Worm (Caenorhabditis elegans) whole organism, early embryonic: ENCODE measurements around the gene Y69H2.15.

Experiments used
- B0310.2 ChIP-seq: sonication (generic microtip); optimal IDR thresholded peaks from 2 replicates; lab custom pipeline; 2016; ENCODE audit warnings: mild to moderate bottlenecking, missing genetic modification characterization, missing compliant biosample characterization
- F13C5.2 ChIP-seq: sonication (generic microtip); optimal IDR thresholded peaks from 2 replicates; lab custom pipeline; 2017; ENCODE audit warnings: mild to moderate bottlenecking, missing genetic modification characterization, inconsistent platforms, missing compliant biosample characterization
- aly-1 ChIP-seq: sonication (generic microtip); optimal IDR thresholded peaks from 2 replicates; lab custom pipeline; 2016; ENCODE audit warnings: missing genetic modification characterization, missing compliant biosample characterization
- ama-1 ChIP-seq: fragments of 150-350 bp; optimal IDR thresholded peaks from 2 replicates; lab custom pipeline; 2014
- ceh-13 ChIP-seq: fragments of 200-800 bp; sonication (Bioruptor generic); optimal IDR thresholded peaks from 2 replicates; lab custom pipeline; 2018; ENCODE audit warnings: mild to moderate bottlenecking, missing genetic modification characterization, missing compliant biosample characterization
- ceh-36 ChIP-seq: sonication (generic microtip); optimal IDR thresholded peaks from 2 replicates; lab custom pipeline; 2016; ENCODE audit warnings: missing genetic modification characterization, inconsistent platforms, missing compliant biosample characterization
- ets-7 ChIP-seq: sonication (generic microtip); optimal IDR thresholded peaks from 2 replicates; lab custom pipeline; 2016; ENCODE audit warnings: missing genotype, missing genetic modification characterization, missing compliant biosample characterization
- flt-1 ChIP-seq: fragments of 200-800 bp; sonication (Bioruptor generic); IDR thresholded peaks from 2 replicates; pipeline ENCODE4 v1.3.6; 2022; ENCODE audit warnings: missing genetic modification characterization, missing compliant biosample characterization
- hmbx-1 ChIP-seq: sonication (generic microtip); optimal IDR thresholded peaks from 2 replicates; lab custom pipeline; 2016; ENCODE audit warnings: mild to moderate bottlenecking, missing genetic modification characterization, missing compliant biosample characterization
- hmg-4 ChIP-seq: fragments of 200-800 bp; sonication (Bioruptor generic); optimal IDR thresholded peaks from 2 replicates; lab custom pipeline; 2018; ENCODE audit warnings: mild to moderate bottlenecking, missing genetic modification characterization, missing compliant biosample characterization
- hnd-1 ChIP-seq: sonication (generic microtip); optimal IDR thresholded peaks from 2 replicates; lab custom pipeline; 2016; ENCODE audit warnings: missing genetic modification characterization, missing compliant biosample characterization
- pes-1 ChIP-seq: fragments of 200-800 bp; sonication (Bioruptor generic); IDR thresholded peaks from 2 replicates; pipeline ENCODE4 v1.3.6; 2022; ENCODE audit warnings: missing genetic modification reagents, missing genetic modification characterization, missing compliant biosample characterization
- scrt-1 ChIP-seq: fragments of 200-800 bp; sonication (Bioruptor generic); IDR thresholded peaks from 2 replicates; pipeline ENCODE4 v1.3.6; 2022; ENCODE audit warnings: missing genetic modification characterization, missing compliant biosample characterization
- sea-1 ChIP-seq: fragments of 200-800 bp; sonication (Bioruptor generic); conservative IDR thresholded peaks from 2 replicates; pipeline ENCODE4 v1.3.6; 2022; ENCODE audit warnings: missing genetic modification characterization, missing compliant biosample characterization
- tbx-11 ChIP-seq: fragments of 200-800 bp; sonication (Bioruptor generic); IDR thresholded peaks from 2 replicates; pipeline ENCODE4 v1.3.6; 2022; ENCODE audit warnings: missing genetic modification characterization, missing compliant biosample characterization
- tbx-37 ChIP-seq: fragments of 200-800 bp; sonication (Bioruptor generic); conservative IDR thresholded peaks from 2 replicates; pipeline ENCODE4 v1.3.6; 2022; ENCODE audit warnings: missing genetic modification reagents, missing genetic modification characterization, missing compliant biosample characterization
- tra-4 ChIP-seq: sonication (generic microtip); optimal IDR thresholded peaks from 2 replicates; lab custom pipeline; 2017; ENCODE audit warnings: missing genetic modification characterization, missing compliant biosample characterization

Gene Y69H2.15

ce11 chrV:18585102-18585501, 41.6 kb downstream of the Y69H2.15 start:
- TF ChIP-seq tbx-37 (GFP tag; lab: Robert Waterston, UW), result no peak
- no peak for TF ChIP-seq ceh-36 (tag; lab: Kevin White, UChicago)

- TF ChIP-seq sea-1 (GFP tag; lab: Robert Waterston, UW), result no peak
- TF ChIP-seq ceh-36 (tag; lab: Kevin White, UChicago), result no peak
- no peak for TF ChIP-seq tbx-11 (GFP tag; lab: Robert Waterston, UW)
- TF ChIP-seq scrt-1 (GFP tag; lab: Robert Waterston, UW), result no peak
- no peak for TF ChIP-seq ets-7
- TF ChIP-seq aly-1 (tag; lab: Kevin White, UChicago), result no peak
- no peak for TF ChIP-seq flt-1 (GFP tag; lab: Robert Waterston, UW)
- TF ChIP-seq hmg-4 (GFP tag; lab: Kevin White, UChicago), result no peak
- TF ChIP-seq pes-1 (GFP tag; lab: Robert Waterston, UW), result no peak
- TF ChIP-seq tbx-37 (GFP tag; lab: Robert Waterston, UW), result no peak
These were observed 44.3 kb downstream of the Y69H2.15 start, which contains the start of gene txt-14 for ce11 chrV:18582358-18582757. TSS of gene txt-14 (plus strand) at chrV:18582658.

ce11 chrV:18581393-18582113, 45.1 kb downstream of the Y69H2.15 start:
- TF ChIP-seq hmbx-1 (tag; lab: Kevin White, UChicago) (no peak), ceh-36 (tag; lab: Kevin White, UChicago) (peak; percentile 84), scrt-1 (GFP tag; lab: Robert Waterston, UW) (no peak)

- TF ChIP-seq flt-1 (GFP tag; lab: Robert Waterston, UW) (no peak), scrt-1 (GFP tag; lab: Robert Waterston, UW) (no peak), ceh-13 (GFP tag; lab: Kevin White, UChicago) (no peak), ama-1 (no peak), aly-1 (tag; lab: Kevin White, UChicago) (no peak)
These were observed 47.0 kb downstream of the Y69H2.15 start, which contains the start of gene Y51A2D.13 for ce11 chrV:18579684-18580083. TSS of gene Y51A2D.13 (minus strand) at chrV:18579784.

ce11 chrV:18578306-18578705, 48.4 kb downstream of the Y69H2.15 start:
- no peak for TF ChIP-seq B0310.2 (tag; lab: Kevin White, UChicago)
- no peak for TF ChIP-seq aly-1 (tag; lab: Kevin White, UChicago)
- TF ChIP-seq ets-7, result no peak
- no peak for TF ChIP-seq tra-4 (tag; lab: Kevin White, UChicago)
- no peak for TF ChIP-seq ceh-36 (tag; lab: Kevin White, UChicago)
- no peak for TF ChIP-seq ceh-13 (GFP tag; lab: Kevin White, UChicago)
- TF ChIP-seq hmbx-1 (tag; lab: Kevin White, UChicago), result no peak

ce11 chrV:18577458-18578078, 49.1 kb downstream of the Y69H2.15 start:
- TF ChIP-seq tra-4 (tag; lab: Kevin White, UChicago), result no peak
- no peak for TF ChIP-seq tbx-11 (GFP tag; lab: Robert Waterston, UW)
- TF ChIP-seq hmbx-1 (tag; lab: Kevin White, UChicago), result no peak
- TF ChIP-seq scrt-1 (GFP tag; lab: Robert Waterston, UW), result no peak

- TF ChIP-seq sea-1 (GFP tag; lab: Robert Waterston, UW) (no peak), ceh-36 (tag; lab: Kevin White, UChicago) (no peak), hnd-1 (tag; lab: Kevin White, UChicago) (no peak), aly-1 (tag; lab: Kevin White, UChicago) (no peak), scrt-1 (GFP tag; lab: Robert Waterston, UW) (no peak), tbx-37 (GFP tag; lab: Robert Waterston, UW) (no peak), hmbx-1 (tag; lab: Kevin White, UChicago) (no peak), hmg-4 (GFP tag; lab: Kevin White, UChicago) (no peak), tra-4 (tag; lab: Kevin White, UChicago) (no peak), ets-7 (no peak), F13C5.2 (tag; lab: Kevin White, UChicago) (no peak), B0310.2 (tag; lab: Kevin White, UChicago) (no peak), ama-1 (no peak), pes-1 (GFP tag; lab: Robert Waterston, UW) (no peak), flt-1 (GFP tag; lab: Robert Waterston, UW) (no peak)
These were observed 50.5 kb downstream of the Y69H2.15 start for ce11 chrV:18576128-18576527.

- TF ChIP-seq scrt-1 (GFP tag; lab: Robert Waterston, UW) (no peak), tra-4 (tag; lab: Kevin White, UChicago) (no peak), pes-1 (GFP tag; lab: Robert Waterston, UW) (no peak), aly-1 (tag; lab: Kevin White, UChicago) (no peak), tbx-37 (GFP tag; lab: Robert Waterston, UW) (no peak), B0310.2 (tag; lab: Kevin White, UChicago) (no peak), hnd-1 (tag; lab: Kevin White, UChicago) (no peak), hmbx-1 (tag; lab: Kevin White, UChicago) (no peak), ama-1 (no peak), F13C5.2 (tag; lab: Kevin White, UChicago) (no peak), ceh-36 (tag; lab: Kevin White, UChicago) (no peak), ets-7 (no peak), flt-1 (GFP tag; lab: Robert Waterston, UW) (no peak), tbx-11 (GFP tag; lab: Robert Waterston, UW) (no peak)
These were observed 51.6 kb downstream of the Y69H2.15 start for ce11 chrV:18575084-18575483.
